Fruit fly (Drosophila melanogaster) whole organism, embryonic: ENCODE measurements around the gene CG33111.

Experiments
- B-H2 ChIP-seq: fragments of 200-800 bp; sonication (Bioruptor generic); optimal IDR thresholded peaks from 2 replicates; lab custom pipeline; 2018; ENCODE audit warnings: missing biosample characterization, mild to moderate bottlenecking, missing genetic modification characterization
- CG10431 ChIP-seq: fragments of 200-800 bp; sonication (Bioruptor generic); optimal IDR thresholded peaks from 3 replicates; lab custom pipeline; 2018; ENCODE audit warnings: missing biosample characterization, mild to moderate bottlenecking, missing genetic modification characterization
- CG10959 ChIP-seq: fragments of 200-800 bp; sonication (Bioruptor generic); IDR thresholded peaks from 2 replicates; pipeline ENCODE4 v1.3.6; 2022; ENCODE audit warnings: missing biosample characterization, missing genetic modification characterization
- CG11398 ChIP-seq: fragments of 200-800 bp; sonication (Bioruptor generic); optimal IDR thresholded peaks from 2 replicates; lab custom pipeline; 2016; ENCODE audit warnings: missing biosample characterization, missing genetic modification characterization
- CG15011 ChIP-seq: fragments of 200-800 bp; sonication (Bioruptor generic); optimal IDR thresholded peaks from 3 replicates; lab custom pipeline; 2018; ENCODE audit warnings: missing biosample characterization, mild to moderate bottlenecking, missing genetic modification characterization
- CG15601 ChIP-seq: fragments of 200-800 bp; sonication (Bioruptor generic); optimal IDR thresholded peaks from 3 replicates; lab custom pipeline; 2019; ENCODE audit warnings: missing biosample characterization, mild to moderate bottlenecking, missing genetic modification characterization, moderate library complexity
- CG17186 ChIP-seq: fragments of 200-800 bp; sonication (Bioruptor generic); optimal IDR thresholded peaks from 3 replicates; lab custom pipeline; 2017; ENCODE audit warnings: missing biosample characterization, missing genetic modification reagents, missing genetic modification characterization
- CG17361 ChIP-seq: fragments of 200-800 bp; sonication (Bioruptor generic); IDR thresholded peaks from 3 replicates; pipeline ENCODE4 v1.3.6; 2022; ENCODE audit warnings: missing biosample characterization, missing genetic modification characterization
- CG18764 ChIP-seq: fragments of 200-800 bp; sonication (Bioruptor generic); optimal IDR thresholded peaks from 3 replicates; lab custom pipeline; 2016; ENCODE audit warnings: missing biosample characterization, missing genetic modification characterization
- CG2120 ChIP-seq: fragments of 200-800 bp; sonication (Bioruptor generic); optimal IDR thresholded peaks from 3 replicates; lab custom pipeline; 2016; ENCODE audit warnings: missing biosample characterization, missing genetic modification characterization
- CG33557 ChIP-seq: fragments of 200-800 bp; sonication (Bioruptor generic); optimal IDR thresholded peaks from 2 replicates; lab custom pipeline; 2019; ENCODE audit warnings: missing biosample characterization, mild to moderate bottlenecking, missing genetic modification characterization, moderate library complexity
- CG7357 ChIP-seq: fragments of 200-800 bp; sonication (Bioruptor generic); IDR thresholded peaks from 3 replicates; pipeline ENCODE4 v1.3.6; 2022; ENCODE audit warnings: missing biosample characterization, missing genetic modification characterization
- CG9797 ChIP-seq: fragments of 200-800 bp; sonication (Bioruptor generic); optimal IDR thresholded peaks from 3 replicates; lab custom pipeline; 2018; ENCODE audit warnings: missing biosample characterization, mild to moderate bottlenecking, missing genetic modification characterization
- Camta ChIP-seq: fragments of 200-800 bp; sonication (Bioruptor generic); optimal IDR thresholded peaks from 2 replicates; lab custom pipeline; 2016; ENCODE audit warnings: missing biosample characterization, missing genetic modification characterization
- Dad ChIP-seq: fragments of 200-800 bp; sonication (Bioruptor generic); optimal IDR thresholded peaks from 3 replicates; lab custom pipeline; 2016; ENCODE audit warnings: missing biosample characterization, missing genetic modification characterization
- Doc2 ChIP-seq: fragments of 200-800 bp; sonication (Bioruptor generic); IDR thresholded peaks from 2 replicates; pipeline ENCODE4 v1.3.6; 2022; ENCODE audit warnings: missing biosample characterization, missing genetic modification characterization
- Hand ChIP-seq: fragments of 200-800 bp; sonication (Bioruptor generic); optimal IDR thresholded peaks from 2 replicates; lab custom pipeline; 2017; ENCODE audit warnings: mild to moderate bottlenecking, missing biosample characterization, missing genetic modification reagents, missing genetic modification characterization
- Hmr ChIP-seq: fragments of 200-800 bp; sonication (Bioruptor generic); optimal IDR thresholded peaks from 3 replicates; lab custom pipeline; 2017; ENCODE audit warnings: mild to moderate bottlenecking, missing biosample characterization, missing genetic modification reagents, missing genetic modification characterization
- Hr51 ChIP-seq, 2 experiments: fragments of 200-800 bp; sonication (Bioruptor generic); optimal IDR thresholded peaks; 2 replicates in 1 of 2; 3 replicates in 1 of 2; lab custom pipeline; 2016 to 2018; ENCODE audit warnings: missing biosample characterization in 2 of 2, missing genetic modification characterization in 2 of 2, mild to moderate bottlenecking in 1 of 2, moderate library complexity in 1 of 2
- Hr78 ChIP-seq, 2 experiments: fragments of 200-800 bp in 1 of 2; fragments of >200 bp in 1 of 2; sonication (Bioruptor generic) in 1 of 2; optimal IDR thresholded peaks; 2 replicates each; lab custom pipeline; 2017 to 2019; ENCODE audit warnings: missing biosample characterization in 2 of 2, missing genetic modification characterization in 2 of 2, mild to moderate bottlenecking in 1 of 2, moderate library complexity in 1 of 2
- Kr ChIP-seq: fragments of 200-800 bp; sonication (Bioruptor generic); optimal IDR thresholded peaks from 2 replicates; lab custom pipeline; 2017; ENCODE audit warnings: missing biosample characterization, mild to moderate bottlenecking, missing genetic modification characterization
- Lhr ChIP-seq: fragments of 200-800 bp; sonication (Bioruptor generic); optimal IDR thresholded peaks from 3 replicates; lab custom pipeline; 2017; ENCODE audit warnings: mild to moderate bottlenecking, missing biosample characterization, missing genetic modification reagents, missing genetic modification characterization
- Myb ChIP-seq: fragments of 200-800 bp; sonication (Bioruptor generic); optimal IDR thresholded peaks from 2 replicates; lab custom pipeline; 2016; ENCODE audit warnings: missing biosample characterization, missing genetic modification characterization
- NK7.1 ChIP-seq: fragments of 200-800 bp; sonication (Bioruptor generic); optimal IDR thresholded peaks from 3 replicates; lab custom pipeline; 2016; ENCODE audit warnings: missing biosample characterization, missing genetic modification characterization
- Trl ChIP-seq, 3 experiments: fragments of >200 bp in 2 of 3; fragments of 200-800 bp in 1 of 3; sonication (Bioruptor generic) in 1 of 3; optimal IDR thresholded peaks; 2 replicates in 1 of 3; 3 replicates in 2 of 3; lab custom pipeline; 2016 to 2017; ENCODE audit warnings: missing biosample characterization in 1 of 3, missing genetic modification characterization in 1 of 3
- Usf ChIP-seq: fragments of 200-800 bp; sonication (Bioruptor generic); optimal IDR thresholded peaks from 2 replicates; lab custom pipeline; 2017; ENCODE audit warnings: missing genotype, missing biosample characterization, missing genetic modification characterization
- caup ChIP-seq: fragments of 200-800 bp; sonication (Bioruptor generic); optimal IDR thresholded peaks from 3 replicates; lab custom pipeline; 2017; ENCODE audit warnings: missing biosample characterization, mild to moderate bottlenecking, missing genetic modification characterization, moderate library complexity; ENCODE audit not compliant: severe bottlenecking
- ci ChIP-seq: fragments of 200-800 bp; sonication (Bioruptor generic); IDR thresholded peaks from 3 replicates; pipeline ENCODE4 v1.3.6; 2022; ENCODE audit warnings: missing biosample characterization, missing genetic modification characterization
- croc ChIP-seq: fragments of 200-800 bp; sonication (Bioruptor generic); conservative IDR thresholded peaks from 3 replicates; pipeline ENCODE4 v1.3.6; 2022; ENCODE audit warnings: missing biosample characterization, missing genetic modification characterization
- danr ChIP-seq: fragments of 200-800 bp; sonication (Bioruptor generic); IDR thresholded peaks from 2 replicates; pipeline ENCODE4 v1.3.6; 2022; ENCODE audit warnings: missing biosample characterization, missing genetic modification characterization
- fd102C ChIP-seq: fragments of 200-800 bp; sonication (Bioruptor generic); optimal IDR thresholded peaks from 2 replicates; lab custom pipeline; 2018; ENCODE audit warnings: missing biosample characterization, mild to moderate bottlenecking, missing genetic modification characterization, moderate library complexity
- gfzf ChIP-seq: fragments of 200-800 bp; sonication (Bioruptor generic); optimal IDR thresholded peaks from 2 replicates; lab custom pipeline; 2016; ENCODE audit warnings: missing biosample characterization, mild to moderate bottlenecking, missing genetic modification characterization, moderate library complexity
- h ChIP-seq: fragments of >200 bp; optimal IDR thresholded peaks from 2 replicates; lab custom pipeline; 2017
- insv ChIP-seq, 2 experiments: fragments of 200-800 bp; sonication (Bioruptor generic); optimal IDR thresholded peaks; 3 replicates each; lab custom pipeline; 2016 to 2018; ENCODE audit warnings: missing biosample characterization in 2 of 2, missing genetic modification characterization in 2 of 2
- kah ChIP-seq: fragments of 200-800 bp; sonication (Bioruptor generic); optimal IDR thresholded peaks from 2 replicates; lab custom pipeline; 2018; ENCODE audit warnings: missing biosample characterization, mild to moderate bottlenecking, missing genetic modification characterization
- maf-S ChIP-seq: fragments of 200-800 bp; sonication (Bioruptor generic); optimal IDR thresholded peaks from 2 replicates; lab custom pipeline; 2016; ENCODE audit warnings: missing biosample characterization, missing genetic modification characterization
- nerfin-2 ChIP-seq: fragments of 200-800 bp; sonication (Bioruptor generic); IDR thresholded peaks from 2 replicates; pipeline ENCODE4 v1.3.6; 2022; ENCODE audit warnings: missing biosample characterization, missing genetic modification characterization; ENCODE audit not compliant: partially characterized antibody
- nmo ChIP-seq: fragments of 200-800 bp; sonication (Bioruptor generic); optimal IDR thresholded peaks from 2 replicates; lab custom pipeline; 2018; ENCODE audit warnings: missing biosample characterization, mild to moderate bottlenecking, missing genetic modification characterization, moderate library complexity
- pfk ChIP-seq: fragments of 200-800 bp; sonication (Bioruptor generic); optimal IDR thresholded peaks from 2 replicates; lab custom pipeline; 2018; ENCODE audit warnings: missing biosample characterization, mild to moderate bottlenecking, missing genetic modification characterization, moderate library complexity
- psq ChIP-seq: fragments of 200-800 bp; sonication (Bioruptor generic); optimal IDR thresholded peaks from 2 replicates; lab custom pipeline; 2017; ENCODE audit warnings: missing biosample characterization, missing genetic modification characterization
- shn ChIP-seq: fragments of 200-800 bp; sonication (Bioruptor generic); optimal IDR thresholded peaks from 3 replicates; lab custom pipeline; 2016; ENCODE audit warnings: missing biosample characterization, missing genetic modification characterization
- slou ChIP-seq: fragments of 200-800 bp; sonication (Bioruptor generic); optimal IDR thresholded peaks from 3 replicates; lab custom pipeline; 2016; ENCODE audit warnings: missing biosample characterization, missing genetic modification characterization
- tgo ChIP-seq: fragments of 200-800 bp; sonication (Bioruptor generic); IDR thresholded peaks from 3 replicates; pipeline ENCODE4 v1.3.6; 2022; ENCODE audit warnings: missing biosample characterization, missing genetic modification characterization
- trem ChIP-seq: fragments of 200-800 bp; optimal IDR thresholded peaks from 3 replicates; lab custom pipeline; 2019; ENCODE audit warnings: missing biosample characterization, mild to moderate bottlenecking, missing genetic modification characterization, moderate library complexity
- twi ChIP-seq: fragments of 200-800 bp; optimal IDR thresholded peaks from 2 replicates; lab custom pipeline; 2019; ENCODE audit warnings: missing biosample characterization, mild to moderate bottlenecking, missing genetic modification characterization, moderate library complexity
- unpg ChIP-seq: fragments of 200-800 bp; sonication (Bioruptor generic); optimal IDR thresholded peaks from 3 replicates; lab custom pipeline; 2018; ENCODE audit warnings: missing biosample characterization, mild to moderate bottlenecking, missing genetic modification characterization, moderate library complexity
- usp ChIP-seq: fragments of >200 bp; optimal IDR thresholded peaks from 2 replicates; lab custom pipeline; 2017; ENCODE audit warnings: missing biosample characterization, missing genetic modification characterization
- vnd ChIP-seq: fragments of 200-800 bp; sonication (Bioruptor generic); IDR thresholded peaks from 3 replicates; pipeline ENCODE4 v1.3.6; 2022; ENCODE audit warnings: missing biosample characterization, missing genetic modification characterization; ENCODE audit not compliant: partially characterized antibody
- wdn ChIP-seq: fragments of 200-800 bp; sonication (Bioruptor generic); IDR thresholded peaks from 2 replicates; pipeline ENCODE4 v1.3.6; 2022; ENCODE audit warnings: missing biosample characterization, missing genetic modification characterization

CG33111 gene

DNA sequence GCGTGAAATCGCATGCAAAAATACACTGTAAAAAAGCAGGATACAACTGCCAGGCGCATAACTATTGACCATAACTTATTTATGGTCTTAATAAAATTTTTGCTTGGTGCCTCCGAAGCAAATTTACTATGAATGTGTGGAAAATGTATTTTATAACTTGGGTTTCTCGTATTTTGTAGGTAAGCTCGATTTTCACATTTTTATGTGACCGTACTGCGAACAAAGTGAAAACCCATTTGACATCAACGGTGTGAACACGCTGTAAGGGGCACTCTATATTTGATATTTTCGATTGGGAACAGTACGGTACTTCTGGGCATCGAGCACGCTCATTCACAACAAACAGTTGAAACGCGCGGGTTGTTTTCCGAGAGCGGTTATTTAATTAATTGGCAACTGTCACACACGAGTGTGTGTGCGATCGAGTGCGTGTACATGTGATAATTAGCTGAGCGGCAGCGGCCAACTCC is 37.5 kb downstream of the CG33111 start, which contains the start of the genes Nup98-96 and mbc (continued):
- TF ChIP-seq Hmr (GFP tag; lab: Kevin White, UChicago): peak; percentile 81
- peak; percentile 73 for TF ChIP-seq CG18764 (GFP tag; lab: Kevin White, UChicago)
- peak; percentile 85 for TF ChIP-seq Dad (GFP tag; lab: Kevin White, UChicago)
- TF ChIP-seq danr (GFP tag; lab: Robert Waterston, UW): peak; percentile 73; the same call in 1 of the 2 replicates
- peak; percentile 57 for TF ChIP-seq pfk
- TF ChIP-seq twi (tag; lab: Kevin White, UChicago): peak; percentile 74
- no peak for TF ChIP-seq CG10431 (GFP tag; lab: Kevin White, UChicago)
- TF ChIP-seq CG10959 (GFP tag; lab: Robert Waterston, UW): peak; percentile 73
- peak; percentile 90 for TF ChIP-seq maf-S (GFP tag; lab: Kevin White, UChicago)
- peak; percentile 94 for TF ChIP-seq CG2120 (GFP tag; lab: Kevin White, UChicago)
- peak; percentile 82 for TF ChIP-seq croc (GFP tag; lab: Robert Waterston, UW)
- TF ChIP-seq Usf (GFP tag; lab: Kevin White, UChicago): peak; percentile 82
- peak; percentile 54 for TF ChIP-seq B-H2 (GFP tag; lab: Kevin White, UChicago)
- TF ChIP-seq Camta (GFP tag; lab: Kevin White, UChicago): peak; percentile 85
- peak; percentile 45 for TF ChIP-seq slou (GFP tag; lab: Kevin White, UChicago)
- TF ChIP-seq insv (GFP tag; optimal IDR thresholded peaks at IDR 0.05; lab: Kevin White, UChicago): peak in 1 of 2 experiments; percentile 62
- TF ChIP-seq vnd: no peak
- TF ChIP-seq nerfin-2 (GFP tag; lab: Robert Waterston, UW): peak; percentile 43; the same call in 1 of the 2 replicates
- peak; percentile 93 for TF ChIP-seq nmo (GFP tag; lab: Kevin White, UChicago)
- TF ChIP-seq tgo (GFP tag; lab: Robert Waterston, UW): peak; percentile 83
- no peak for TF ChIP-seq h (lab: Kevin White, UChicago)
- TF ChIP-seq Hand (GFP tag; lab: Kevin White, UChicago): peak; percentile 19
- TF ChIP-seq usp (GFP tag; lab: Kevin White, UChicago): no peak
- TF ChIP-seq Hr78 (GFP tag; optimal IDR thresholded peaks at IDR 0.05; lab: Kevin White, UChicago): no peak
- TF ChIP-seq caup (GFP tag; lab: Kevin White, UChicago): peak; percentile 57
- TF ChIP-seq CG9797 (GFP tag; lab: Kevin White, UChicago): peak; percentile 100
- TF ChIP-seq Lhr (GFP tag; lab: Kevin White, UChicago): peak; percentile 87
- TF ChIP-seq psq (GFP tag; lab: Kevin White, UChicago): peak; percentile 50
- peak; percentile 63 for TF ChIP-seq CG33557 (GFP tag; lab: Kevin White, UChicago)
- TF ChIP-seq Doc2 (GFP tag; lab: Robert Waterston, UW): 0 out of 2 replicates have a peak, but pooled peaks have one; percentile 12
- TF ChIP-seq CG7357 (GFP tag; lab: Robert Waterston, UW): peak; percentile 99
- no peak for TF ChIP-seq Kr (GFP tag; lab: Kevin White, UChicago)
- TF ChIP-seq trem (tag; lab: Kevin White, UChicago): peak; percentile 91
- TF ChIP-seq NK7.1 (GFP tag; lab: Kevin White, UChicago): peak; percentile 67
- TF ChIP-seq CG11398 (GFP tag; lab: Kevin White, UChicago): peak; percentile 69
- TF ChIP-seq unpg (GFP tag; lab: Kevin White, UChicago): peak; percentile 82
- TF ChIP-seq gfzf (GFP tag; lab: Kevin White, UChicago): peak; percentile 99
- peak; percentile 83 for TF ChIP-seq CG15601 (tag; lab: Kevin White, UChicago)
- peak; percentile 94 for TF ChIP-seq shn (GFP tag; lab: Kevin White, UChicago)
- peak; percentile 79 for TF ChIP-seq Myb (GFP tag; lab: Kevin White, UChicago)
- peak; percentile 27 for TF ChIP-seq CG15011 (GFP tag; lab: Kevin White, UChicago)
- peak; percentile 88 for TF ChIP-seq CG17361 (GFP tag; lab: Robert Waterston, UW)
- peak; percentile 10 for TF ChIP-seq fd102C (GFP tag; lab: Kevin White, UChicago)
- peak; percentile 45; the same call in 1 of the 2 replicates for TF ChIP-seq wdn
- peak; percentile 85 for TF ChIP-seq CG17186
- peak; percentile 75 for TF ChIP-seq ci (GFP tag; lab: Robert Waterston, UW)
- TF ChIP-seq kah (GFP tag; lab: Kevin White, UChicago): peak; percentile 44
- peak; percentile 80 to 85 for TF ChIP-seq Hr51 (GFP tag; optimal IDR thresholded peaks at IDR 0.05; lab: Kevin White, UChicago)
- TF ChIP-seq Trl (optimal IDR thresholded peaks at IDR 0.05; lab: Kevin White, UChicago): peak in 1 of 2 experiments; percentile 24
- TF ChIP-seq Trl (GFP tag; optimal IDR thresholded peaks at IDR 0.05; lab: Kevin White, UChicago): peak; percentile 90
